Worm (Caenorhabditis elegans) whole organism, L2 larva: Measurements from ENCODE around the gene Y43F8C.16.

ENCODE experiments used
- C34F6.9 ChIP-seq: fragments of 150-350 bp; optimal IDR thresholded peaks from 2 replicates; lab custom pipeline; 2014; ENCODE audit warnings: missing biosample characterization, missing genetic modification characterization
- F13H6.1 ChIP-seq: sonication (generic microtip); optimal IDR thresholded peaks from 2 replicates; lab custom pipeline; 2016; ENCODE audit warnings: missing genetic modification characterization, missing compliant biosample characterization
- Y55F3AM.14 ChIP-seq: fragments of 200-800 bp; sonication (Bioruptor generic); optimal IDR thresholded peaks from 2 replicates; lab custom pipeline; 2018; ENCODE audit warnings: mild to moderate bottlenecking, missing genetic modification characterization, missing compliant biosample characterization
- ZK546.5 ChIP-seq: sonication (generic microtip); optimal IDR thresholded peaks from 2 replicates; lab custom pipeline; 2017; ENCODE audit warnings: missing biosample characterization, missing genetic modification characterization
- ceh-82 ChIP-seq: fragments of 150-350 bp; optimal IDR thresholded peaks from 2 replicates; lab custom pipeline; 2014; ENCODE audit warnings: missing biosample characterization, missing genetic modification characterization
- crh-2 ChIP-seq: sonication (generic microtip); optimal IDR thresholded peaks from 2 replicates; lab custom pipeline; 2017; ENCODE audit warnings: missing biosample characterization, missing genetic modification characterization
- egl-27 ChIP-seq: sonication (generic microtip); optimal IDR thresholded peaks from 3 replicates; lab custom pipeline; 2017; ENCODE audit warnings: missing biosample characterization, missing genetic modification reagents, missing genetic modification characterization
- elt-3 ChIP-seq: sonication (generic microtip); optimal IDR thresholded peaks from 2 replicates; lab custom pipeline; 2017; ENCODE audit warnings: missing biosample characterization, missing genetic modification characterization
- gmeb-1 ChIP-seq: fragments of 150-350 bp; optimal IDR thresholded peaks from 2 replicates; lab custom pipeline; 2014; ENCODE audit warnings: missing biosample characterization, missing genetic modification characterization
- lin-13 ChIP-seq: fragments of 150-350 bp; optimal IDR thresholded peaks from 2 replicates; lab custom pipeline; 2014; ENCODE audit warnings: missing biosample characterization, missing genetic modification reagents, missing genetic modification characterization
- lin-39 ChIP-seq: fragments of 150-350 bp; optimal IDR thresholded peaks from 2 replicates; lab custom pipeline; 2014; ENCODE audit warnings: missing biosample characterization, missing genetic modification reagents, missing genetic modification characterization
- mab-5 ChIP-seq: fragments of 150-350 bp; optimal IDR thresholded peaks from 2 replicates; lab custom pipeline; 2014; ENCODE audit warnings: missing biosample characterization, missing genetic modification characterization
- mbf-1 ChIP-seq: sonication (generic microtip); optimal IDR thresholded peaks from 2 replicates; lab custom pipeline; 2017; ENCODE audit warnings: missing biosample characterization, missing genetic modification characterization
- mdl-1 ChIP-seq, 2 experiments: fragments of 150-350 bp in 1 of 2; sonication (generic microtip) in 1 of 2; optimal IDR thresholded peaks; 2 replicates each; lab custom pipeline; 2017; ENCODE audit warnings: missing biosample characterization in 2 of 2, missing genetic modification characterization in 2 of 2
- nhr-10 ChIP-seq: sonication (generic microtip); optimal IDR thresholded peaks from 2 replicates; lab custom pipeline; 2017; ENCODE audit warnings: missing biosample characterization, missing genetic modification characterization
- nhr-11 ChIP-seq: fragments of 150-350 bp; optimal IDR thresholded peaks from 2 replicates; lab custom pipeline; 2014; ENCODE audit warnings: missing biosample characterization, missing genetic modification characterization
- nhr-12 ChIP-seq: fragments of 150-350 bp; optimal IDR thresholded peaks from 2 replicates; lab custom pipeline; 2014; ENCODE audit warnings: missing biosample characterization, missing genetic modification characterization
- nhr-129 ChIP-seq: fragments of 150-350 bp; optimal IDR thresholded peaks from 2 replicates; lab custom pipeline; 2014; ENCODE audit warnings: missing biosample characterization, missing genetic modification characterization
- nhr-21 ChIP-seq: fragments of 150-350 bp; optimal IDR thresholded peaks from 2 replicates; lab custom pipeline; 2014; ENCODE audit warnings: missing biosample characterization, missing genetic modification characterization
- nhr-237 ChIP-seq: fragments of 150-350 bp; optimal IDR thresholded peaks from 2 replicates; lab custom pipeline; 2014; ENCODE audit warnings: missing biosample characterization, missing genetic modification characterization
- nhr-25 ChIP-seq: fragments of 150-350 bp; sonication (generic microtip); optimal IDR thresholded peaks from 3 replicates; lab custom pipeline; 2014; ENCODE audit warnings: missing biosample characterization, missing genetic modification characterization
- nhr-77 ChIP-seq: fragments of 150-350 bp; optimal IDR thresholded peaks from 2 replicates; lab custom pipeline; 2014; ENCODE audit warnings: missing biosample characterization, missing genetic modification characterization
- peb-1 ChIP-seq: fragments of 150-350 bp; optimal IDR thresholded peaks from 2 replicates; lab custom pipeline; 2014; ENCODE audit warnings: missing biosample characterization, missing genetic modification characterization
- sem-4 ChIP-seq: fragments of 150-350 bp; optimal IDR thresholded peaks from 2 replicates; lab custom pipeline; 2014; ENCODE audit warnings: missing biosample characterization, missing genetic modification reagents, missing genetic modification characterization
- skn-1 ChIP-seq: sonication (generic microtip); optimal IDR thresholded peaks from 2 replicates; lab custom pipeline; 2017; ENCODE audit warnings: missing biosample characterization, missing genetic modification characterization
- sma-3 ChIP-seq: sonication (generic microtip); optimal IDR thresholded peaks from 2 replicates; lab custom pipeline; 2016; ENCODE audit warnings: missing genetic modification reagents, missing genetic modification characterization, missing compliant biosample characterization
- sma-9 ChIP-seq, 2 experiments: fragments of 150-350 bp in 1 of 2; sonication (generic microtip) in 1 of 2; optimal IDR thresholded peaks; 2 replicates each; lab custom pipeline; 2014 to 2016; ENCODE audit warnings: missing genetic modification characterization in 2 of 2, mild to moderate bottlenecking in 1 of 2, missing biosample characterization in 1 of 2, missing compliant biosample characterization in 1 of 2, missing genetic modification reagents in 1 of 2, moderate library complexity in 1 of 2
- snpc-4 ChIP-seq: fragments of 150-350 bp; optimal IDR thresholded peaks from 2 replicates; lab custom pipeline; 2014; ENCODE audit warnings: missing biosample characterization, missing genetic modification characterization
- unc-55 ChIP-seq: fragments of 150-350 bp; sonication (generic microtip); optimal IDR thresholded peaks from 3 replicates; lab custom pipeline; 2014; ENCODE audit warnings: missing biosample characterization, missing genetic modification reagents, missing genetic modification characterization
- unc-62 ChIP-seq: fragments of 150-350 bp; optimal IDR thresholded peaks from 2 replicates; lab custom pipeline; 2014; ENCODE audit warnings: missing biosample characterization, missing genetic modification reagents, missing genetic modification characterization
- ztf-1 ChIP-seq: fragments of 200-800 bp; sonication (Bioruptor generic); conservative IDR thresholded peaks from 2 replicates; pipeline ENCODE4 v1.3.6; 2022; ENCODE audit warnings: missing genetic modification characterization, missing compliant biosample characterization
- ztf-11 ChIP-seq: sonication (generic microtip); optimal IDR thresholded peaks from 2 replicates; lab custom pipeline; 2017; ENCODE audit warnings: missing biosample characterization, missing genetic modification characterization
- ztf-4 ChIP-seq: fragments of 150-350 bp; optimal IDR thresholded peaks from 2 replicates; lab custom pipeline; 2014; ENCODE audit warnings: missing biosample characterization, missing genetic modification characterization

The Y43F8C.16 gene

DNA sequence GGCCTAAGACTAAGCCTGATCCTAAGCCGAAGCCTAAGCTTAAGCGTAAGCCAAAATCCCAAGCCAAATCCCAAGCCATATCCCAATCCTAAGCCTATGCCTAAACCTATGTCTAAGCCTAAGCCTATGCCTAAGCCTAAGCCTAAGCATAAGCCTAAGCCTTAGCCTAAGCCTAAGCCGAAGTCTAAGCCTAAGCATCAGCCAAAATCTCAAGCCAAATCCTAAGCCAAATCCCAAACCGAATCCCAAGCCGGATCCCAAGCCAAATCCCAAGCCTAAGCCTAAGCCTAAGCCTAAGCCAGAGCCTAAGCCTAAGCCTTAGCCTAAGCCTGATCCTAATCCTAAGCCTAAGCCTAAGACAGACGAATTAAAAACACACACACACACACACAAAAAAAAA is 31.8 kb upstream of the Y43F8C.16 start:
- TF ChIP-seq ztf-1 (GFP tag; lab: Robert Waterston, UW): no peak

ce11 chrV:19745852-19746251 is 30.5 kb upstream of the Y43F8C.16 start, which contains the start of gene W04E12.5:
W04E12.5 (plus strand) TSS chrV:19746152.
- TF ChIP-seq mab-5 (tag; lab: Kevin White, UChicago) (no peak), crh-2 (tag; lab: Kevin White, UChicago) (no peak), unc-62 (GFP tag; lab: Kevin White, UChicago) (no peak), ztf-11 (no peak), sma-3 (GFP tag; lab: Kevin White, UChicago) (no peak), nhr-129 (tag; lab: Kevin White, UChicago) (no peak), nhr-11 (tag; lab: Kevin White, UChicago) (no peak), ztf-4 (tag; lab: Kevin White, UChicago) (no peak), ceh-82 (tag; lab: Kevin White, UChicago) (no peak), unc-55 (GFP tag; lab: Kevin White, UChicago) (no peak)

DNA sequence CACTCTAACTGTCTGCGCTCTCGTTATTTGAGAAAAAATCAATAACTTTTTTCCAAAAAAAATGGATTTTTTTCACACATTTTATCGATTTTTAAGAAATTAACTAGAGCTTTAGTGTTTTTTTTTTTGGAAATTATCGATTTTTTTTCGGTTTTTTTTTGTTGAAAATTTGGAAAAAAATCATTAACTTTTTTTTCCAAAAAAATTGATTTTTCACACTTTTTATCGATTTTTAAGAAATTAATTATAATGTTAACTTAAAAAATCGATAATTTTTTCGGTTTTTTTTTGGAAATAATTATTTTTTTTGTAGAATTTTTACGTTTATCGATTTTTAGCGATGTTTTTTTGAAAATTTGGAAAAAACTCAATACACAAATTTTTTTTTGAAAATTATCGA is 28.9 kb upstream of the Y43F8C.16 start:
- no peak for TF ChIP-seq nhr-237
- no peak for TF ChIP-seq sem-4
- no peak for TF ChIP-seq sma-9 (GFP tag; optimal IDR thresholded peaks at IDR 0.05; lab: Kevin White, UChicago)
- no peak for TF ChIP-seq sma-9 (tag; optimal IDR thresholded peaks at IDR 0.05; lab: Kevin White, UChicago)
- no peak for TF ChIP-seq ZK546.5 (tag; lab: Kevin White, UChicago)
- no peak for TF ChIP-seq mdl-1 (tag; optimal IDR thresholded peaks at IDR 0.05; lab: Kevin White, UChicago)
- TF ChIP-seq mab-5 (tag; lab: Kevin White, UChicago): no peak
- TF ChIP-seq nhr-11 (tag; lab: Kevin White, UChicago): no peak
- no peak for TF ChIP-seq egl-27 (tag; lab: Kevin White, UChicago)
- no peak for TF ChIP-seq nhr-12
- TF ChIP-seq lin-13 (GFP tag; lab: Kevin White, UChicago): no peak
- no peak for TF ChIP-seq peb-1 (tag; lab: Kevin White, UChicago)
- TF ChIP-seq unc-55 (GFP tag; lab: Kevin White, UChicago): no peak
- no peak for TF ChIP-seq ztf-4 (tag; lab: Kevin White, UChicago)
- TF ChIP-seq lin-39 (tag; lab: Kevin White, UChicago): no peak

DNA sequence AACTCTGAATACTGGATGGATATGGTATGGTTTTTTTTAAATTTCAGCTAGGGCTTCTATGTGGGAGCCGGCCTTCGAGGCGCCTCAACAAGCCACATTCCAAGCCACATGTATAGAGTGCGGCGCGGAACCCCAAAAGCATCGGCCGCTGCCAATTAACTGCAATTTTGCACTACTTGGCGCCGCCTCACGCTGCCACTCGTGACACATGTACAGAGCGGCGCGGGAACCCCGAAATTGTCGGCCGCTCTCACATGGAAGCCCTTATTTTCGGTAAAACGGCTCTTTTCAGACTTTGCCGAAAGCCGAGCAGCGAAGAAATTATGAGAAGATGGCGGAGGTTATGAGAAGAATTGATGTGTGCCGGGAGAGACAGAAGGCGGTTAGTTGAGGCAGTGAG is 28.5 kb upstream of the Y43F8C.16 start:
- no peak for TF ChIP-seq unc-62 (GFP tag; lab: Kevin White, UChicago)
- no peak for TF ChIP-seq C34F6.9 (tag; lab: Kevin White, UChicago)
- no peak for TF ChIP-seq sma-9 (GFP tag; optimal IDR thresholded peaks at IDR 0.05; lab: Kevin White, UChicago)
- no peak for TF ChIP-seq sma-9 (tag; optimal IDR thresholded peaks at IDR 0.05; lab: Kevin White, UChicago)
- no peak for TF ChIP-seq nhr-77 (tag; lab: Kevin White, UChicago)
- TF ChIP-seq gmeb-1: no peak
- no peak for TF ChIP-seq nhr-25
- no peak for TF ChIP-seq nhr-21 (tag; lab: Kevin White, UChicago)

DNA sequence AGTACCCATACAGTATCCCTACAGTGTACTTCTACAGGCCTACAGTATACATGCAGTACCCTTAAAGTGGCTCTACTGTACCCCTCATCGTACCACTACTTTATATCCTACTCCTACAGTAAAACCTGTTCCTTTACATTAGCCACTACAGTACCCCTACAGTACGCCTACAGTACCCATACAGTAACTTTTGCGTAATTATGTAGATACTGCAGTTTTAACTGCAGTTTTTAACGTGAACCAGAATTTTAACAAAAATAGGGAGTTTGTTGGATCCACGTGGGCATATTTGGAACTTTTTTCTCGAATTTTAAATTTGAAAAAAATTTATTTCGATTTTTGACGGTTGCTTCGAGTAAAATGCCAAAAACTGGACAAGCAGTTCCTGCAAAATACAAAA is 28.0 kb upstream of the Y43F8C.16 start, which contains the start of gene W04E12.4:
W04E12.4 (plus strand) TSS at position 301 of the 400 bp plus-strand sequence.
- TF ChIP-seq nhr-25: no peak
- no peak for TF ChIP-seq nhr-77 (tag; lab: Kevin White, UChicago)
- TF ChIP-seq skn-1: no peak
- TF ChIP-seq ztf-1 (GFP tag; lab: Robert Waterston, UW): no peak
- no peak for TF ChIP-seq lin-13 (GFP tag; lab: Kevin White, UChicago)
- TF ChIP-seq F13H6.1 (tag; lab: Kevin White, UChicago): no peak
- TF ChIP-seq mbf-1 (tag; lab: Kevin White, UChicago): no peak
- no peak for TF ChIP-seq Y55F3AM.14 (GFP tag; lab: Kevin White, UChicago)
- TF ChIP-seq gmeb-1: no peak
- no peak for TF ChIP-seq snpc-4 (tag; lab: Kevin White, UChicago)
- no peak for TF ChIP-seq lin-39 (tag; lab: Kevin White, UChicago)
- TF ChIP-seq ztf-11: no peak
- TF ChIP-seq crh-2 (tag; lab: Kevin White, UChicago): no peak
- TF ChIP-seq egl-27 (tag; lab: Kevin White, UChicago): no peak
- no peak for TF ChIP-seq elt-3 (tag; lab: Kevin White, UChicago)
- no peak for TF ChIP-seq peb-1 (tag; lab: Kevin White, UChicago)
- TF ChIP-seq nhr-10 (tag; lab: Kevin White, UChicago): no peak
